Worm (Caenorhabditis elegans) whole organism, L2 larva: ENCODE measurements around the gene F13H8.1.

ENCODE experiments used
- C34F6.9 ChIP-seq: fragments of 150-350 bp; optimal IDR thresholded peaks from 2 replicates; lab custom pipeline; 2014; ENCODE audit warnings: missing biosample characterization, missing genetic modification characterization
- F13H6.1 ChIP-seq: sonication (generic microtip); optimal IDR thresholded peaks from 2 replicates; lab custom pipeline; 2016; ENCODE audit warnings: missing genetic modification characterization, missing compliant biosample characterization
- alr-1 ChIP-seq: fragments of 150-350 bp; optimal IDR thresholded peaks from 2 replicates; lab custom pipeline; 2014; ENCODE audit warnings: missing biosample characterization, missing genetic modification characterization
- aly-2 ChIP-seq: fragments of 150-350 bp; optimal IDR thresholded peaks from 2 replicates; lab custom pipeline; 2014; ENCODE audit warnings: missing biosample characterization, missing genetic modification characterization
- ama-1 ChIP-seq: fragments of 150-350 bp; optimal IDR thresholded peaks from 2 replicates; lab custom pipeline; 2018; ENCODE audit warnings: inconsistent platforms
- blmp-1 ChIP-seq: sonication (generic microtip); optimal IDR thresholded peaks from 2 replicates; lab custom pipeline; 2017; ENCODE audit warnings: missing genetic modification characterization, mild to moderate bottlenecking, missing compliant biosample characterization, antibody characterized with exemption, moderate library complexity; ENCODE audit not compliant: insufficient read depth
- ceh-82 ChIP-seq: fragments of 150-350 bp; optimal IDR thresholded peaks from 2 replicates; lab custom pipeline; 2014; ENCODE audit warnings: missing biosample characterization, missing genetic modification characterization
- crh-2 ChIP-seq: sonication (generic microtip); optimal IDR thresholded peaks from 2 replicates; lab custom pipeline; 2017; ENCODE audit warnings: missing biosample characterization, missing genetic modification characterization
- dmd-4 ChIP-seq: sonication (generic microtip); optimal IDR thresholded peaks from 2 replicates; lab custom pipeline; 2017; ENCODE audit warnings: missing biosample characterization, missing genetic modification characterization
- egl-27 ChIP-seq: sonication (generic microtip); optimal IDR thresholded peaks from 3 replicates; lab custom pipeline; 2017; ENCODE audit warnings: missing biosample characterization, missing genetic modification reagents, missing genetic modification characterization
- elt-1 ChIP-seq: fragments of 150-350 bp; optimal IDR thresholded peaks from 2 replicates; lab custom pipeline; 2014; ENCODE audit warnings: missing biosample characterization, missing genetic modification characterization
- fos-1 ChIP-seq: fragments of 150-350 bp; optimal IDR thresholded peaks from 2 replicates; lab custom pipeline; 2014; ENCODE audit warnings: missing biosample characterization, missing genetic modification characterization
- gmeb-1 ChIP-seq: fragments of 150-350 bp; optimal IDR thresholded peaks from 2 replicates; lab custom pipeline; 2014; ENCODE audit warnings: missing biosample characterization, missing genetic modification characterization
- lin-11 ChIP-seq: fragments of 150-350 bp; sonication (generic microtip); optimal IDR thresholded peaks from 2 replicates; lab custom pipeline; 2014; ENCODE audit warnings: missing biosample characterization, missing genetic modification characterization, inconsistent platforms, mixed read lengths
- lsy-2 ChIP-seq, 2 experiments: fragments of 150-350 bp in 1 of 2; sonication (generic microtip) in 1 of 2; optimal IDR thresholded peaks; 2 replicates each; lab custom pipeline; 2014 to 2017; ENCODE audit warnings: missing biosample characterization in 2 of 2, missing genetic modification characterization in 2 of 2
- mab-5 ChIP-seq: fragments of 150-350 bp; optimal IDR thresholded peaks from 2 replicates; lab custom pipeline; 2014; ENCODE audit warnings: missing biosample characterization, missing genetic modification characterization
- mbf-1 ChIP-seq: sonication (generic microtip); optimal IDR thresholded peaks from 2 replicates; lab custom pipeline; 2017; ENCODE audit warnings: missing biosample characterization, missing genetic modification characterization
- nhr-11 ChIP-seq: fragments of 150-350 bp; optimal IDR thresholded peaks from 2 replicates; lab custom pipeline; 2014; ENCODE audit warnings: missing biosample characterization, missing genetic modification characterization
- nhr-12 ChIP-seq: fragments of 150-350 bp; optimal IDR thresholded peaks from 2 replicates; lab custom pipeline; 2014; ENCODE audit warnings: missing biosample characterization, missing genetic modification characterization
- nhr-129 ChIP-seq: fragments of 150-350 bp; optimal IDR thresholded peaks from 2 replicates; lab custom pipeline; 2014; ENCODE audit warnings: missing biosample characterization, missing genetic modification characterization
- nhr-21 ChIP-seq: fragments of 150-350 bp; optimal IDR thresholded peaks from 2 replicates; lab custom pipeline; 2014; ENCODE audit warnings: missing biosample characterization, missing genetic modification characterization
- nhr-23 ChIP-seq: fragments of 150-350 bp; optimal IDR thresholded peaks from 2 replicates; lab custom pipeline; 2014; ENCODE audit warnings: missing biosample characterization, missing genetic modification reagents, missing genetic modification characterization
- nhr-237 ChIP-seq: fragments of 150-350 bp; optimal IDR thresholded peaks from 2 replicates; lab custom pipeline; 2014; ENCODE audit warnings: missing biosample characterization, missing genetic modification characterization
- nhr-25 ChIP-seq: fragments of 150-350 bp; sonication (generic microtip); optimal IDR thresholded peaks from 3 replicates; lab custom pipeline; 2014; ENCODE audit warnings: missing biosample characterization, missing genetic modification characterization
- nhr-6 ChIP-seq: fragments of 150-350 bp; optimal IDR thresholded peaks from 2 replicates; lab custom pipeline; 2014; ENCODE audit warnings: missing biosample characterization, missing genetic modification characterization
- nhr-77 ChIP-seq: fragments of 150-350 bp; optimal IDR thresholded peaks from 2 replicates; lab custom pipeline; 2014; ENCODE audit warnings: missing biosample characterization, missing genetic modification characterization
- sma-9 ChIP-seq, 2 experiments: fragments of 150-350 bp in 1 of 2; sonication (generic microtip) in 1 of 2; optimal IDR thresholded peaks; 2 replicates each; lab custom pipeline; 2014 to 2016; ENCODE audit warnings: missing genetic modification characterization in 2 of 2, mild to moderate bottlenecking in 1 of 2, missing biosample characterization in 1 of 2, missing compliant biosample characterization in 1 of 2, missing genetic modification reagents in 1 of 2, moderate library complexity in 1 of 2
- unc-62 ChIP-seq: fragments of 150-350 bp; optimal IDR thresholded peaks from 2 replicates; lab custom pipeline; 2014; ENCODE audit warnings: missing biosample characterization, missing genetic modification reagents, missing genetic modification characterization
- ztf-11 ChIP-seq: sonication (generic microtip); optimal IDR thresholded peaks from 2 replicates; lab custom pipeline; 2017; ENCODE audit warnings: missing biosample characterization, missing genetic modification characterization

The F13H8.1 gene

DNA sequence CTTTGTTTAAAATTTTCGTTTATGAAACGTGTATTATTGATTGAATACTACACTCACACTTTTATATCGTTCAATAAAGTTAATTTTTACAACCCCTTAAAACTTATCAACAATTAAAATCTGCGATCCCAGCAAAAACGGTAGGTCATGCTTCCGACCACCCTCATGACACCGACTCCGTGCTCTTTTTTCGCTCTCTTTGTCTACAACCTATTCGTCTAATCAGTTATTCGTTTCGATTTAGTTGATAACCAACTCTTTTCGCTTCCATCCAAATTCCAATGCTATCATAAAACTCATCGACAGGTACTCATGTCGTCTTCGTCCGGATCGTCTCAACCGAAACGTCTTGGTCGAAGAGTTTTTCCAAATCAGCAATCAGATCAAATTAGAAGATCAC lies at the start of gene F13H8.1:
Gene F13H8.1, plus strand, starts transcription at position 311 of the 400 bp plus-strand sequence.
- TF ChIP-seq dmd-4 (tag; lab: Kevin White, UChicago) (no peak), sma-9 (GFP tag; optimal IDR thresholded peaks at IDR 0.05; lab: Kevin White, UChicago) (peak; percentile 19), sma-9 (tag; optimal IDR thresholded peaks at IDR 0.05; lab: Kevin White, UChicago) (no peak), mab-5 (tag; lab: Kevin White, UChicago) (no peak), nhr-25 (tag; lab: Kevin White, UChicago) (no peak), blmp-1 (no peak), fos-1 (tag; lab: Kevin White, UChicago) (peak; percentile 60), crh-2 (tag; lab: Kevin White, UChicago) (peak; percentile 51)

DNA sequence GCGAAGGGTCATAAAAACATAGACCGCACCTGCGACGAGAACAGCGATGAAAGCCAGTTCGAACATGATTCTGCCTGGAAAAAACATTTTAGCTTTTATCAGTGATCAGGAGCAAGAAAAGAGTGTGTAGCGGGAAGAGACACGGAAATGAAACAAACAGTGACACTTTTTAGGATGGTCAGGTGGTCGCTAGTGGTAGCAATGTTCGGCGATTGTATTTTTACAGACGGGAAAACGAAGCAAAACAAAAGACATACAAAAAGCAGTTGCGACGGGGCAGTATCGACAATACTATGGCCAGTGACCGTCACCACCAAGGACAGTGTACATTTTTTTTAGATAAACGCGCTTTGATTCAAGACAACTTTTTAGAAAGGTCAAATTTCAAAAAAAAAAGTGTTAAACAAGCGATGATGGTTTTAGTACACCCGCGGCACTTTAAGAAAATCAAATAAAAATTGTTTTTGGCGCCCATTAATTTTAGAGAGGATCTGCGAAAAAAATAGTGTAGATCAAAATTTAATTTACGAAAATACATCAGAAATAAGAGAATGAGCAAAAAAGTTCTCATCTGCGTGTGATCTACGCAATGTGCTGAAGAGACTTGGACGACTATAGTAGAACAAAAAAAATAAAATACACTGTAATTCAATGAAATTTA lies 47.6 kb upstream of the F13H8.1 start, which contains the start of gene T24H7.9:
Gene T24H7.9, minus strand, starts transcription at position 74 of the 661 bp plus-strand sequence.
- TF ChIP-seq ztf-11 (tag; lab: Kevin White, UChicago): no peak
- no peak for TF ChIP-seq nhr-12 (tag; lab: Kevin White, UChicago)
- no peak for TF ChIP-seq mab-5 (tag; lab: Kevin White, UChicago)
- TF ChIP-seq F13H6.1: no peak
- no peak for TF ChIP-seq nhr-237
- TF ChIP-seq nhr-6: no peak
- TF ChIP-seq fos-1 (tag; lab: Kevin White, UChicago): peak; percentile 27
- no peak for TF ChIP-seq elt-1 (tag; lab: Kevin White, UChicago)

DNA sequence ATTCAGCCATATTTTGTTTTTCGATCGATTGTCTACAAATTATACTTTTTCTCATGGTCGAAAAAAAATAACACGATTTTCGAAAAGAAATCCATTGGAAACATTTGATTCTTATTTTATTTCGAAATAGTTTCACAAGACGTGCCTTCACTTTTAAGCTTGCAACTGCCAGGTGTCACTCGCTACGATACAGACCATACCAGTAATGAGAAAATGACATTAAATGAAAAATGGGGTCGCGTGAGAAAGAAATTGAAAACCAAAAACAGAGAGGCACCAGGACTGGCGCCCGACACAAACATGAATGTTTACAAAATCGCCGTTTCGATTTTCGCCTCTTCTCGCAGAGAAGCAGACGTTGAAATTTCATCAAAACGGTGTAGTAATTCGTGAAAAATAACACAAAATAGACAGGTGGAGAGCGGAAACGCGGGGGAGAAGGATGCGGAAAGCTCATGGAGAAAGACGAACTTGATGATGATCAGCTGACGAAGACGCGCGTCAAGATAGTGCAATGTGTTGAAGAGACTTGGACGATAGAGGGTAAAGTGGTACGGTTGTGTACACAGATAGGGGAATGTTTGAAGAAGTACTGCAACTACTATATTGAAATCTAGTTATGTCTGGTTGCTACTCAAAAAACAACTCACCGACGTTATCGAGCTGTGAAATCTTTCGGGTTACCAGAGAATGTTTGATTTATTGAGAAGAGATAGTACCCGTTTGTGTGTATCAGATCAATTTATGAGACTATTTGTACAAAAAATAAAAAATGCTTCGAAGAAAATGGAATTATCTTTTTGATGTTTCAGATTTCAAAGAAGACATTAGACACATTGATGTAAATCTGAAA lies 46.9 kb upstream of the F13H8.1 start:
- no peak for TF ChIP-seq blmp-1
- TF ChIP-seq ama-1 (lab: Kevin White, UChicago): no peak
- TF ChIP-seq nhr-129 (tag; lab: Kevin White, UChicago): peak; percentile 21
- TF ChIP-seq nhr-12 (tag; lab: Kevin White, UChicago): no peak
- TF ChIP-seq nhr-25 (tag; lab: Kevin White, UChicago): peak; percentile 4
- TF ChIP-seq F13H6.1: peak; percentile 46
- TF ChIP-seq alr-1 (tag; lab: Kevin White, UChicago): no peak
- no peak for TF ChIP-seq nhr-77
- TF ChIP-seq lsy-2 (tag; optimal IDR thresholded peaks at IDR 0.05; lab: Kevin White, UChicago): no peak

DNA sequence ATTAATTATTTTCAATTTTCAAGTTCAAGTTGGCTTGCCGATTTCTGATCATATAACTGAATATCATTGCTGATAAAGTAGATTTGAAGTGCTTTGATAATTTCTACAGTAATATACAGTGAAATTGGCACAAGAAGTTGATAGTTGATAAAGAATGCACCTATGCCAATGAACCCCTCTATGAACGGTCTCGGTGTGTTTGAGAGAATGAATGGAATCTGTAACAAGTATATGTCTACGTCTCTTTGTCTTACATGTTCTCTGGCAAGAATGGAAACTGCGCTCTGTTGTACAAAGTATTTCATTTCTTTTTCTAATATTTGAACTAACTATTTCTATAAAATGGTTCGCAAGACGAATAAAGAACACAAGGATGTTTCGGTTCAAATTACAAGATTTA lies 41.4 kb upstream of the F13H8.1 start, which contains the start of gene T24H7.8:
Gene T24H7.8, plus strand, starts transcription at position 301 of the 400 bp plus-strand sequence.
- TF ChIP-seq egl-27 (no peak), nhr-21 (no peak), dmd-4 (tag; lab: Kevin White, UChicago) (no peak), nhr-23 (tag; lab: Kevin White, UChicago) (no peak), lin-11 (tag; lab: Kevin White, UChicago) (no peak), blmp-1 (no peak), ceh-82 (tag; lab: Kevin White, UChicago) (no peak)

DNA sequence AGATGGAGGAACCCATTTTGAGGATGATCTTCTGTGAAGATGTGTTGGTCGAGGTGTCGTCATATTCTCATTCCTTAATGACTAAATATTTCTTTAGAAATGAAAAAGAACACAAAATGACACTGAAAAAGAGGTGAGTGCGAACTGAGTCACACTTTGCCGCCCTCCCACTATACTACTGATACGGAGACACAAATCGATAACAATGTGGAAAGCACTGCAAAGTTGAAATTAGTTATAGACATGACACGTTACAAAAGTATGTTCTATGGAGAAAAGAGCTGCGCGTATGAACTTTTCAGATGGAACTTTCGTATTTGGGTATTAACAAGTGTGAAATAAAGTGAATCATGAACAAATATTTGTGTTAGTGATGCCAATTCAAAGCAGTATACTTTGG lies 39.0 kb upstream of the F13H8.1 start, which contains the start of gene tat-4:
Gene tat-4, minus strand, starts transcription at position 117 of the 400 bp plus-strand sequence.
- TF ChIP-seq fos-1 (tag; lab: Kevin White, UChicago) (peak; percentile 89), nhr-237 (no peak)

DNA sequence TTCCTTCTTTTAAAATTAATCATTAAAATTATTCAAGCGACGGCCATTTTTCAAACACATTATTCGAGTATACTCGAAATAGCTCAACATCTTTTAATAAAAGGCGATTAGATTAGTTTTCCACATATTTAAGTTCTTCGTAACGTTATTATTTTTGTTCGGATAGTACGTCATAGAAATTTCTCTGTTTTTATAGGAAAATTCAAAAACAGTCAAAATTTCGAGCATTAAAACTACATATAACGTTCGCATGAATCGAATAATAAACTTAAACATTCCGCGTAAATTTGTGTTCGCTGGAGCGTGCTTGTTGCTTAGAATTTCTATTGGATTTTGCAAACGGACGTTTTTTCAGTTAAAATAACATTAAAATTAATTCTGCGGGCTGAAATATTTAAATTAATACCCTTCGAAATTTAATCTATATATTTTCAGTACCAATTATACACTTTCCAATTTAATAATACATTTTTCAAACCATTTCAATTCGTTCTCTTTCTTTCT lies 37.9 kb upstream of the F13H8.1 start, which contains the start of gene blos-4:
Gene blos-4, plus strand, starts transcription at position 51 of the 504 bp plus-strand sequence.
- TF ChIP-seq nhr-21: no peak
- peak; percentile 50 for TF ChIP-seq gmeb-1

DNA sequence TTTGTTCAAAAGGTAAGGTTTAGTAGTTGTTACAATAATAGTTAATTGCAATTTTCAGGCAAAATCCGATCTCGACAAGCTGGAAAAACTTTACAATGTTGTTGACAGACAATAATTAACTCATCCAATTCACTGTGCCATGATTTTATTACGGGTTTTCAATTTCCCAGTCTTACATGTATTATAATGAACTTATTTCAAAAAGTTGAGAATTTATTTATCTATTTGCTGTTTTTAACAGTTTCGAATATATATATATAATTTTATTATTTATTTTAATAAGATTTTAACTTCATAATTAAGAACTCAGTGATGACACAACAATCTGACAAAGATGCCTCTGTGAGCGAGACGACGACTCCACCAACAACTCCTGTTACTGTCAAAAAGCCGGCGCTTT lies 37.1 kb upstream of the F13H8.1 start, which contains the start of gene lelo-1:
Gene lelo-1, plus strand, starts transcription at position 301 of the 400 bp plus-strand sequence.
- TF ChIP-seq crh-2 (tag; lab: Kevin White, UChicago) (no peak), nhr-11 (tag; lab: Kevin White, UChicago) (no peak), sma-9 (GFP tag; optimal IDR thresholded peaks at IDR 0.05; lab: Kevin White, UChicago) (no peak), sma-9 (tag; optimal IDR thresholded peaks at IDR 0.05; lab: Kevin White, UChicago) (no peak), mbf-1 (tag; lab: Kevin White, UChicago) (no peak), unc-62 (no peak), C34F6.9 (tag; lab: Kevin White, UChicago) (no peak), elt-1 (tag; lab: Kevin White, UChicago) (no peak), aly-2 (tag; lab: Kevin White, UChicago) (no peak), dmd-4 (tag; lab: Kevin White, UChicago) (no peak), mab-5 (tag; lab: Kevin White, UChicago) (no peak)
